Worm (Caenorhabditis elegans) whole organism, early embryonic: ENCODE measurements around the gene nlp-25.

Experiments
- B0310.2 ChIP-seq: sonication (generic microtip); optimal IDR thresholded peaks from 2 replicates; lab custom pipeline; 2016; ENCODE audit warnings: mild to moderate bottlenecking, missing genetic modification characterization, missing compliant biosample characterization
- aly-1 ChIP-seq: sonication (generic microtip); optimal IDR thresholded peaks from 2 replicates; lab custom pipeline; 2016; ENCODE audit warnings: missing genetic modification characterization, missing compliant biosample characterization
- ama-1 ChIP-seq: fragments of 150-350 bp; optimal IDR thresholded peaks from 2 replicates; lab custom pipeline; 2014
- ceh-13 ChIP-seq: fragments of 200-800 bp; sonication (Bioruptor generic); optimal IDR thresholded peaks from 2 replicates; lab custom pipeline; 2018; ENCODE audit warnings: mild to moderate bottlenecking, missing genetic modification characterization, missing compliant biosample characterization
- ceh-36 ChIP-seq: sonication (generic microtip); optimal IDR thresholded peaks from 2 replicates; lab custom pipeline; 2016; ENCODE audit warnings: missing genetic modification characterization, inconsistent platforms, missing compliant biosample characterization
- ets-7 ChIP-seq: sonication (generic microtip); optimal IDR thresholded peaks from 2 replicates; lab custom pipeline; 2016; ENCODE audit warnings: missing genotype, missing genetic modification characterization, missing compliant biosample characterization
- flt-1 ChIP-seq: fragments of 200-800 bp; sonication (Bioruptor generic); IDR thresholded peaks from 2 replicates; pipeline ENCODE4 v1.3.6; 2022; ENCODE audit warnings: missing genetic modification characterization, missing compliant biosample characterization
- hmbx-1 ChIP-seq: sonication (generic microtip); optimal IDR thresholded peaks from 2 replicates; lab custom pipeline; 2016; ENCODE audit warnings: mild to moderate bottlenecking, missing genetic modification characterization, missing compliant biosample characterization
- hnd-1 ChIP-seq: sonication (generic microtip); optimal IDR thresholded peaks from 2 replicates; lab custom pipeline; 2016; ENCODE audit warnings: missing genetic modification characterization, missing compliant biosample characterization
- pes-1 ChIP-seq: fragments of 200-800 bp; sonication (Bioruptor generic); IDR thresholded peaks from 2 replicates; pipeline ENCODE4 v1.3.6; 2022; ENCODE audit warnings: missing genetic modification reagents, missing genetic modification characterization, missing compliant biosample characterization
- scrt-1 ChIP-seq: fragments of 200-800 bp; sonication (Bioruptor generic); IDR thresholded peaks from 2 replicates; pipeline ENCODE4 v1.3.6; 2022; ENCODE audit warnings: missing genetic modification characterization, missing compliant biosample characterization
- tbx-11 ChIP-seq: fragments of 200-800 bp; sonication (Bioruptor generic); IDR thresholded peaks from 2 replicates; pipeline ENCODE4 v1.3.6; 2022; ENCODE audit warnings: missing genetic modification characterization, missing compliant biosample characterization
- tbx-37 ChIP-seq: fragments of 200-800 bp; sonication (Bioruptor generic); conservative IDR thresholded peaks from 2 replicates; pipeline ENCODE4 v1.3.6; 2022; ENCODE audit warnings: missing genetic modification reagents, missing genetic modification characterization, missing compliant biosample characterization

- TF ChIP-seq ama-1 (lab: Kevin White, UChicago) = no peak
- no peak for TF ChIP-seq pes-1 (GFP tag; lab: Robert Waterston, UW)
- TF ChIP-seq flt-1 (GFP tag; lab: Robert Waterston, UW) = no peak
- TF ChIP-seq ceh-36 = no peak
- TF ChIP-seq ets-7 (tag; lab: Kevin White, UChicago) = no peak
- no peak for TF ChIP-seq hmbx-1 (tag; lab: Kevin White, UChicago)
- no peak for TF ChIP-seq ceh-13 (GFP tag; lab: Kevin White, UChicago)
- TF ChIP-seq tbx-37 = no peak
- TF ChIP-seq B0310.2 (tag; lab: Kevin White, UChicago) = no peak
- TF ChIP-seq tbx-11 = no peak
- no peak for TF ChIP-seq hnd-1 (tag; lab: Kevin White, UChicago)
- no peak for TF ChIP-seq scrt-1
- TF ChIP-seq aly-1 (tag; lab: Kevin White, UChicago) = no peak
These were observed 24.6 kb downstream of the nlp-25 start for ce11 chrV:19630569-19630968.
